Worm (Caenorhabditis elegans): Measurements from ENCODE around the gene ctr-9.
A peak's percentile ranks its signal among the peaks of the same experiment; 100 is the strongest.

Gene ctr-9

DNA sequence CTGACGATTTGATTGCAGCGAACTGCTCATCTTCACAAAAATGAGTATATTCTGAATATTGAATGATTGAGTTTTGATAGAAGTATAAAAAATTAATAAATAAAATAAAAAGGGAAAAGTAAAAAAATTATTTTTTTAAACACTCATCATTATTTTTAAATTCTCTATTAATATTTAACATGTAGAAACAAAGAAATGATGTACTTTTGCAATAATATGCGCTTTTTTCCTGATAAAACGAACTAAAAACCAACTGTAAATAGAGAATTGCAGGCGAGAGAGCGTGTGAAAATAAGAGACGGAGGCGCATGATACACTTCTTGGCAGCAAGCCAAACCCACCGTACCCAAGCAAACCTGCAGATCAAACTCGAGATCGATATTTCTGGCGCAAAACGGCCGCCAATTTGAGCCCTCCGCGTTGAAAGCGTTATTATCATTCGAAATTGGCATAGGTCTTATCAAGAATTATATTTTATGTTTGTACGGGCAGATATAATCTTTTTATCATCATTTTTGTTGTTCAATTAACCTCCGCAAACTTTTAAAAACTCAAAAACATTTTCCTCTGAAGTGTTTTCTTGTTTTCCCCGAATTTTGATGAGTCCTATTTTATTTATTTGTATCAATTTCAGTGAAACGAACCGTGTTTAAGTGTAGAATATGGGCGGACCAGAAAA, 35.1 kb upstream of the ctr-9 start, which contains the start of the genes rheb-1 and spk-1 (continued):
- TF ChIP-seq tbx-2 (tag; optimal IDR thresholded peaks at IDR 0.05) (peak; percentile 87), egl-27 (tag; optimal IDR thresholded peaks at IDR 0.05) (no peak), dsc-1 (tag; optimal IDR thresholded peaks at IDR 0.05) (peak; percentile 85), ztf-4 (tag; optimal IDR thresholded peaks at IDR 0.05) (peak; percentile 76), F16B12.6 (tag; optimal IDR thresholded peaks at IDR 0.05) (peak; percentile 34), lin-15B (tag; optimal IDR thresholded peaks at IDR 0.05) (peak; percentile 61), rnt-1 (tag; optimal IDR thresholded peaks at IDR 0.05) (peak; percentile 92), ama-1 (optimal IDR thresholded peaks at IDR 0.05) (peak; percentile 48), unc-130 (tag; optimal IDR thresholded peaks at IDR 0.05) (peak; percentile 81), mep-1 (tag; optimal IDR thresholded peaks at IDR 0.05) (peak; percentile 93), snu-23 (GFP tag; optimal IDR thresholded peaks at IDR 0.05) (peak; percentile 93), fkh-4 (tag; optimal IDR thresholded peaks at IDR 0.05; ENCODE audit: borderline replicate concordance) (peak; percentile 32), ceh-8 (GFP tag; optimal IDR thresholded peaks at IDR 0.05) (peak; percentile 14), nhr-20 (tag; optimal IDR thresholded peaks at IDR 0.05) (peak; percentile 93), unc-62 (GFP tag; optimal IDR thresholded peaks at IDR 0.05) (no peak)

DNA sequence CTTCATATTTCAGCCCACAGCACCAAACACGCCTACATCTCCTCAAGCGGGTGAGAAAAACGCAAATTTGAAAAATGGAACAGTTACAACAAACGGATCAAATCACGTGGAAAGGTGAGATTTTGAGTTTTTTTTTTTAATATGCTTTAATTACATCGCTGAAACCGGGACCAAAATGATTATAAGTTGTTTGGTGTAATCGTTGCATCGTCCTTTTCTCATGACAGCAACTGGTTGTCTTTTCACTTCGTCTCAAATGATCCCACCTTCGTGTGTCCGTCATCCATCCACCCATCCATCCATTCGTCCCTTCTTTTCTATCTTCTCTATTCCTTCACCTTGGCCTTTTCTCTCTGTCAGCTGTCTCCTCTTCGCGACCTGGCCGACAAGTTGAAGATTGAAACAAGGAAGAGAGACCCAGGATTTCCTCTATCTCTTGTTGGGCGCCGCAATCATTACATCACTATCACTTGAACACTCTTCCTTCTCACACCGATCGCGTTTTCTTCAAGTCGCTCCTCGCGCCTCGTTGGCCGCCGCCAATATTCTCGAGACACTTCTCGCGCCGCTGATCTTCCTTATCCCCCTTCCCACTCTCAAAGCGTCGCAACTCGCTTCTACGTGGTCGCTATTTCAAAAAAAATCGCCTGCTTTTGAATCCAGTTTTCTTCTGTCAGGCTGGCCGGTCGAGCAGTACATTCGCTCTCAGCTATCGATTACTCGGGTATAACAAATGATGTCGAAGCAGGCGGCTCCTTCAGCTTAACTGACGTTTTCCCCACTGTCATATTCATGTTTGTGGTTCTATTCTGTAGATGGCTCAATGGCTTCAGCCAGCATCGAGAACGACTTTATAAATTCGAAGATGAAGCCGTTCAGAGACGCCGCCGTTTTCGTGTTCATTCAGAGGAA, 33.7 kb upstream of the ctr-9 start:
- TF ChIP-seq sox-4 (tag; optimal IDR thresholded peaks at IDR 0.05) (no peak), pag-3 (tag; optimal IDR thresholded peaks at IDR 0.05; ENCODE audit: borderline replicate concordance, insufficient read depth) (peak; percentile 41), snu-23 (GFP tag; optimal IDR thresholded peaks at IDR 0.05) (peak; percentile 64), grh-1 (GFP tag; IDR thresholded peaks at IDR 0.05) (no peak), nhr-47 (tag; optimal IDR thresholded peaks at IDR 0.05) (peak; percentile 15), nhr-71 (tag; optimal IDR thresholded peaks at IDR 0.05) (peak; percentile 82), unc-130 (tag; optimal IDR thresholded peaks at IDR 0.05) (peak; percentile 80), dpl-1 (GFP tag; optimal IDR thresholded peaks at IDR 0.05) (peak in 2 of 3 experiments; percentile 23 to 34), C16A3.4 (tag; optimal IDR thresholded peaks at IDR 0.05) (peak; percentile 15), tbx-2 (tag; optimal IDR thresholded peaks at IDR 0.05) (peak; percentile 56), nhr-19 (GFP tag; conservative IDR thresholded peaks at IDR 0.05) (peak; percentile 39), rnt-1 (tag; optimal IDR thresholded peaks at IDR 0.05) (peak; percentile 62), blmp-1 (tag; optimal IDR thresholded peaks at IDR 0.05) (peak; percentile 84), unc-62 (GFP tag; optimal IDR thresholded peaks at IDR 0.05) (no peak), unc-86 (tag; optimal IDR thresholded peaks at IDR 0.05) (no peak), sptf-1 (tag; optimal IDR thresholded peaks at IDR 0.05) (no peak), mab-9 (GFP tag; IDR thresholded peaks at IDR 0.05) (peak; percentile 23; the same call in 1 of the 2 replicates), lin-14 (GFP tag; optimal IDR thresholded peaks at IDR 0.05) (peak; percentile 90), lin-35 (GFP tag; optimal IDR thresholded peaks at IDR 0.05) (peak; percentile 3 to 21), elt-3 (tag; optimal IDR thresholded peaks at IDR 0.05) (peak in 2 of 6 experiments; percentile 26 to 28), nhr-77 (tag; optimal IDR thresholded peaks at IDR 0.05) (peak; percentile 10), lir-3 (tag; optimal IDR thresholded peaks at IDR 0.05; ENCODE audit: poor library complexity) (no peak), efl-1 (optimal IDR thresholded peaks at IDR 0.05) (peak in 1 of 2 experiments; percentile 23), efl-1 (GFP tag; optimal IDR thresholded peaks at IDR 0.05 in 1 of 2) (peak in 1 of 2 experiments; percentile 93), nhr-20 (tag; optimal IDR thresholded peaks at IDR 0.05) (peak; percentile 63), ztf-4 (tag; optimal IDR thresholded peaks at IDR 0.05) (peak; percentile 48), mep-1 (tag; optimal IDR thresholded peaks at IDR 0.05) (peak; percentile 37), unc-98 (GFP tag; IDR thresholded peaks at IDR 0.05) (0 out of 2 replicates have a peak, but pooled peaks have one; percentile 35), dsc-1 (tag; optimal IDR thresholded peaks at IDR 0.05) (peak; percentile 18), lsy-2 (tag; optimal IDR thresholded peaks at IDR 0.05) (peak; percentile 69 to 86), swsn-7 (tag; optimal IDR thresholded peaks at IDR 0.05) (peak; percentile 15)
